Fruit fly (Drosophila melanogaster) whole organism, embryonic: ENCODE measurements around the gene Pdfr.
A peak's percentile ranks its signal among the peaks of the same experiment; 100 is the strongest.

ENCODE experiments used
- CG1024 ChIP-seq: fragments of 200-800 bp; sonication (Bioruptor generic); IDR thresholded peaks from 2 replicates; pipeline ENCODE4 v1.3.6; 2022; ENCODE audit warnings: missing biosample characterization, missing genetic modification characterization
- CG12299 ChIP-seq: fragments of 200-800 bp; sonication (Bioruptor generic); optimal IDR thresholded peaks from 2 replicates; lab custom pipeline; 2018; ENCODE audit warnings: missing biosample characterization, mild to moderate bottlenecking, missing genetic modification characterization
- CG1602 ChIP-seq: fragments of 200-800 bp; sonication (Bioruptor generic); optimal IDR thresholded peaks from 3 replicates; lab custom pipeline; 2016; ENCODE audit warnings: missing biosample characterization, missing genetic modification characterization
- CG1603 ChIP-seq: fragments of 200-800 bp; sonication (Bioruptor generic); optimal IDR thresholded peaks from 2 replicates; lab custom pipeline; 2019; ENCODE audit warnings: missing biosample characterization, mild to moderate bottlenecking, missing genetic modification characterization, moderate library complexity
- CG17802 ChIP-seq: fragments of 200-800 bp; sonication (Bioruptor generic); optimal IDR thresholded peaks from 2 replicates; lab custom pipeline; 2018; ENCODE audit warnings: missing biosample characterization, mild to moderate bottlenecking, missing genetic modification characterization, moderate library complexity
- CG1832 ChIP-seq: fragments of 200-800 bp; sonication (Bioruptor generic); optimal IDR thresholded peaks from 2 replicates; lab custom pipeline; 2017; ENCODE audit warnings: missing biosample characterization, mild to moderate bottlenecking, missing genetic modification characterization, inconsistent platforms
- CG2120 ChIP-seq: fragments of 200-800 bp; sonication (Bioruptor generic); optimal IDR thresholded peaks from 3 replicates; lab custom pipeline; 2016; ENCODE audit warnings: missing biosample characterization, missing genetic modification characterization
- CG2202 ChIP-seq: fragments of 200-800 bp; sonication (Bioruptor generic); optimal IDR thresholded peaks from 2 replicates; lab custom pipeline; 2018; ENCODE audit warnings: missing biosample characterization, mild to moderate bottlenecking, missing genetic modification characterization
- CG3281 ChIP-seq: fragments of 200-800 bp; sonication (Bioruptor generic); optimal IDR thresholded peaks from 3 replicates; lab custom pipeline; 2017; ENCODE audit warnings: missing biosample characterization, mild to moderate bottlenecking, missing genetic modification characterization
- CG3726 ChIP-seq: fragments of 200-800 bp; sonication (Bioruptor generic); IDR thresholded peaks from 3 replicates; pipeline ENCODE4, ENCODE4 v1.3.6; 2022; ENCODE audit warnings: missing biosample characterization, missing genetic modification characterization
- CG3847 ChIP-seq: fragments of 200-800 bp; sonication (Bioruptor generic); IDR thresholded peaks from 2 replicates; pipeline ENCODE4 v1.3.6; 2022; ENCODE audit warnings: missing biosample characterization, missing genetic modification characterization
- CG4617 ChIP-seq: fragments of 200-800 bp; sonication (Bioruptor generic); optimal IDR thresholded peaks from 3 replicates; lab custom pipeline; 2016; ENCODE audit warnings: missing biosample characterization, missing genetic modification characterization, borderline replicate concordance
- CG5180 ChIP-seq: fragments of 200-800 bp; sonication (Bioruptor generic); optimal IDR thresholded peaks from 3 replicates; lab custom pipeline; 2017; ENCODE audit warnings: missing biosample characterization, missing genetic modification characterization, mild to moderate bottlenecking, moderate library complexity, missing genetic modification reagents
- CG6272 ChIP-seq: fragments of 200-800 bp; sonication (Bioruptor generic); IDR thresholded peaks from 2 replicates; pipeline ENCODE4 v1.3.6; 2022; ENCODE audit warnings: missing biosample characterization, missing genetic modification characterization
- CG7839 ChIP-seq: fragments of 200-800 bp; sonication (Bioruptor generic); optimal IDR thresholded peaks from 3 replicates; lab custom pipeline; 2018; ENCODE audit warnings: missing biosample characterization, mild to moderate bottlenecking, missing genetic modification characterization, moderate library complexity
- CG8281 ChIP-seq: fragments of 200-800 bp; sonication (Bioruptor generic); optimal IDR thresholded peaks from 2 replicates; lab custom pipeline; 2018; ENCODE audit warnings: missing biosample characterization, mild to moderate bottlenecking, missing genetic modification characterization, moderate library complexity
- CG8765 ChIP-seq: fragments of 200-800 bp; sonication (Bioruptor generic); IDR thresholded peaks from 2 replicates; pipeline ENCODE4 v1.3.6; 2022; ENCODE audit warnings: missing biosample characterization, missing genetic modification characterization
- D ChIP-seq, 2 experiments: fragments of 200-800 bp in 1 of 2; fragments of >200 bp in 1 of 2; sonication (Bioruptor generic) in 1 of 2; optimal IDR thresholded peaks; 2 replicates in 1 of 2; 3 replicates in 1 of 2; lab custom pipeline; 2017; ENCODE audit warnings: mild to moderate bottlenecking in 1 of 2, missing biosample characterization in 1 of 2, missing genetic modification characterization in 1 of 2, missing genetic modification reagents in 1 of 2
- Deaf1 ChIP-seq: fragments of 200-800 bp; optimal IDR thresholded peaks from 3 replicates; lab custom pipeline; 2019; ENCODE audit warnings: missing biosample characterization, mild to moderate bottlenecking, missing genetic modification characterization, moderate library complexity
- Dip2 ChIP-seq: fragments of 200-800 bp; sonication (Bioruptor generic); IDR thresholded peaks from 2 replicates; pipeline ENCODE4 v1.3.6; 2022; ENCODE audit warnings: missing biosample characterization, missing genetic modification characterization
- Dp ChIP-seq: fragments of 200-800 bp; sonication (Bioruptor generic); optimal IDR thresholded peaks from 2 replicates; lab custom pipeline; 2018; ENCODE audit warnings: missing biosample characterization, mild to moderate bottlenecking, missing genetic modification characterization, moderate library complexity
- Ets97D ChIP-seq: fragments of 200-800 bp; sonication (Bioruptor generic); optimal IDR thresholded peaks from 3 replicates; lab custom pipeline; 2016; ENCODE audit warnings: missing biosample characterization, missing genetic modification characterization
- H2.0 ChIP-seq: fragments of 200-800 bp; sonication (Bioruptor generic); IDR thresholded peaks from 2 replicates; pipeline ENCODE4 v1.3.6; 2022; ENCODE audit warnings: missing biosample characterization, missing genetic modification characterization
- Hr3 ChIP-seq: fragments of 200-800 bp; sonication (Bioruptor generic); optimal IDR thresholded peaks from 3 replicates; lab custom pipeline; 2016; ENCODE audit warnings: missing biosample characterization, missing genetic modification characterization
- Max ChIP-seq: fragments of 200-800 bp; sonication (Bioruptor generic); optimal IDR thresholded peaks from 2 replicates; lab custom pipeline; 2016; ENCODE audit warnings: missing biosample characterization, mild to moderate bottlenecking, missing genetic modification characterization
- Mes4 ChIP-seq: fragments of 200-800 bp; sonication (Bioruptor generic); optimal IDR thresholded peaks from 2 replicates; lab custom pipeline; 2016; ENCODE audit warnings: missing biosample characterization, missing genetic modification characterization
- Oli ChIP-seq: fragments of 200-800 bp; sonication (Bioruptor generic); optimal IDR thresholded peaks from 2 replicates; lab custom pipeline; 2018; ENCODE audit warnings: missing biosample characterization, mild to moderate bottlenecking, missing genetic modification characterization, moderate library complexity
- Poxn ChIP-seq: fragments of 200-800 bp; sonication (Bioruptor generic); IDR thresholded peaks from 2 replicates; pipeline ENCODE4 v1.3.6; 2022; ENCODE audit warnings: missing biosample characterization, missing genetic modification characterization
- Ptx1 ChIP-seq: fragments of 200-800 bp; sonication (Bioruptor generic); IDR thresholded peaks from 2 replicates; pipeline ENCODE4 v1.3.6; 2022; ENCODE audit warnings: missing biosample characterization, missing genetic modification characterization
- Ravus ChIP-seq: fragments of 200-800 bp; sonication (Bioruptor generic); IDR thresholded peaks from 2 replicates; pipeline ENCODE4 v1.3.6; 2022; ENCODE audit warnings: missing biosample characterization, missing genetic modification characterization
- Side ChIP-seq: fragments of 200-800 bp; sonication (Bioruptor generic); optimal IDR thresholded peaks from 2 replicates; lab custom pipeline; 2016; ENCODE audit warnings: missing biosample characterization, missing genetic modification characterization
- abd-A ChIP-seq: fragments of 200-800 bp; sonication (Bioruptor generic); optimal IDR thresholded peaks from 3 replicates; lab custom pipeline; 2019; ENCODE audit warnings: missing biosample characterization, mild to moderate bottlenecking, missing genetic modification characterization, moderate library complexity
- amos ChIP-seq: fragments of 200-800 bp; sonication (Bioruptor generic); IDR thresholded peaks from 2 replicates; pipeline ENCODE4 v1.3.6; 2022; ENCODE audit warnings: missing biosample characterization, missing genetic modification characterization; ENCODE audit not compliant: partially characterized antibody
- bigmax ChIP-seq: fragments of 200-800 bp; sonication (Bioruptor generic); optimal IDR thresholded peaks from 2 replicates; lab custom pipeline; 2018; ENCODE audit warnings: missing biosample characterization, mild to moderate bottlenecking, missing genetic modification characterization
- cato ChIP-seq: fragments of 200-800 bp; sonication (Bioruptor generic); optimal IDR thresholded peaks from 2 replicates; lab custom pipeline; 2016; ENCODE audit warnings: missing biosample characterization, missing genetic modification characterization, borderline replicate concordance
- chinmo ChIP-seq: fragments of 200-800 bp; sonication (Bioruptor generic); IDR thresholded peaks from 4 replicates; pipeline ENCODE4 v1.3.6; 2022; ENCODE audit warnings: missing biosample characterization, missing genetic modification characterization; ENCODE audit not compliant: partially characterized antibody
- exex ChIP-seq: fragments of 200-800 bp; sonication (Bioruptor generic); optimal IDR thresholded peaks from 4 replicates; lab custom pipeline; 2018; ENCODE audit warnings: missing biosample characterization, mild to moderate bottlenecking, missing genetic modification characterization, moderate library complexity
- grau ChIP-seq: fragments of 200-800 bp; optimal IDR thresholded peaks from 3 replicates; lab custom pipeline; 2019; ENCODE audit warnings: missing biosample characterization, mild to moderate bottlenecking, missing genetic modification characterization, moderate library complexity
- hb ChIP-seq: fragments of 200-800 bp; sonication (Bioruptor generic); IDR thresholded peaks from 3 replicates; pipeline ENCODE4 v1.3.6; 2022; ENCODE audit warnings: missing biosample characterization, missing genetic modification characterization; ENCODE audit not compliant: partially characterized antibody
- knrl ChIP-seq: fragments of 200-800 bp; sonication (Bioruptor generic); IDR thresholded peaks from 3 replicates; pipeline ENCODE4 v1.3.6; 2022; ENCODE audit warnings: missing biosample characterization, missing genetic modification characterization; ENCODE audit not compliant: partially characterized antibody
- lilli ChIP-seq: fragments of 200-800 bp; sonication (Bioruptor generic); optimal IDR thresholded peaks from 3 replicates; lab custom pipeline; 2016; ENCODE audit warnings: missing biosample characterization, missing genetic modification characterization
- lov ChIP-seq, 2 experiments: fragments of 200-800 bp in 1 of 2; fragments of >200 bp in 1 of 2; sonication (Bioruptor generic) in 1 of 2; IDR thresholded peaks in 1 of 2; optimal IDR thresholded peaks in 1 of 2; 2 replicates in 1 of 2; 3 replicates in 1 of 2; pipeline versions ENCODE4 v1.3.6 to Lab custom; 2017 to 2022; ENCODE audit warnings: missing biosample characterization in 1 of 2, missing genetic modification characterization in 1 of 2
- pnt ChIP-seq: fragments of 200-800 bp; sonication (Bioruptor generic); optimal IDR thresholded peaks from 3 replicates; lab custom pipeline; 2016; ENCODE audit warnings: missing biosample characterization, missing genetic modification characterization
- pzg ChIP-seq: fragments of 200-800 bp; sonication (Bioruptor generic); optimal IDR thresholded peaks from 3 replicates; lab custom pipeline; 2018; ENCODE audit warnings: missing biosample characterization, mild to moderate bottlenecking, missing genetic modification characterization, moderate library complexity
- ranshi ChIP-seq: fragments of 200-800 bp; sonication (Bioruptor generic); IDR thresholded peaks from 2 replicates; pipeline ENCODE4 v1.3.6; 2022; ENCODE audit warnings: missing biosample characterization, missing genetic modification characterization
- run ChIP-seq: fragments of 200-800 bp; sonication (Bioruptor generic); optimal IDR thresholded peaks from 3 replicates; lab custom pipeline; 2018; ENCODE audit warnings: missing biosample characterization, mild to moderate bottlenecking, missing genetic modification characterization
- sob ChIP-seq: fragments of 200-800 bp; sonication (Bioruptor generic); IDR thresholded peaks from 2 replicates; pipeline ENCODE4 v1.3.6; 2022; ENCODE audit warnings: missing biosample characterization, missing genetic modification characterization
- stc ChIP-seq: fragments of 200-800 bp; sonication (Bioruptor generic); IDR thresholded peaks from 2 replicates; pipeline ENCODE4 v1.3.6; 2022; ENCODE audit warnings: missing biosample characterization, missing genetic modification characterization
- z ChIP-seq: fragments of 200-800 bp; sonication (Bioruptor generic); IDR thresholded peaks from 3 replicates; pipeline ENCODE4 v1.3.6; 2022; ENCODE audit warnings: missing biosample characterization, missing genetic modification characterization

Pdfr gene

DNA sequence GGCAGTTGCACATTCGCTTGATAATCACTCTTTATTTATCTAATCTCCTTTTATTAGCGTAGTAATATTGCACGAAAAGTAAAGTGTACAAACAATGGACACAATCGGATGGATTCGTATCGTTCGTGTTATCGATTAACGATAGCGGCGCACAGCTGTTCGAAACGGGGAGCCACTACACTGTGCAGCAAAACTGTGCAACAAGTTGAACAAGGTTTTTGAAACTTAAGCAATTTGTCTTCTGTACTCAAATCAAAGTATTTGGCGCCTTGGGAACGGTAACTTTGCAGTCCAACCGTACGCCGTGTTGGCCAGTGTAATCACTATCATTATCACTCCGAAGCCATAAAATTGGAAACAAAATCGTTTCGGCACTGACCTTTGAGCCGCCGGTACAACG is 67.6 kb downstream of the Pdfr start, which contains the start of the genes Tsp3A and Seipin (continued):
- TF ChIP-seq pzg (GFP tag; lab: Kevin White, UChicago) (peak; percentile 48), Ptx1 (peak; percentile 87), Ravus (GFP tag; lab: Robert Waterston, UW) (peak; percentile 41), Poxn (peak; percentile 41; the same call in 1 of the 2 replicates), CG7839 (tag; lab: Kevin White, UChicago) (no peak), sob (GFP tag; lab: Robert Waterston, UW) (peak; percentile 89), CG3281 (peak; percentile 89), CG3847 (GFP tag; lab: Robert Waterston, UW) (peak; percentile 78), CG12299 (tag; lab: Kevin White, UChicago) (peak; percentile 79), stc (GFP tag; lab: Robert Waterston, UW) (peak; percentile 93), CG1024 (GFP tag; lab: Robert Waterston, UW) (peak; percentile 77), CG8765 (peak; percentile 66; the same call in 1 of the 2 replicates), Hr3 (peak; percentile 27), amos (GFP tag; lab: Robert Waterston, UW) (peak; percentile 29; the same call in 1 of the 2 replicates), CG17802 (tag; lab: Kevin White, UChicago) (peak; percentile 54), Deaf1 (tag; lab: Kevin White, UChicago) (peak; percentile 70), hb (no peak; the same call in 2 of the 3 replicates), Side (GFP tag; lab: Kevin White, UChicago) (peak; percentile 77), abd-A (tag; lab: Kevin White, UChicago) (no peak), CG1603 (tag; lab: Kevin White, UChicago) (peak; percentile 90), Ets97D (peak; percentile 58), lov (optimal IDR thresholded peaks at IDR 0.05; lab: Kevin White, UChicago) (no peak), lov (GFP tag; IDR thresholded peaks at IDR 0.05; lab: Robert Waterston, UW) (peak; percentile 79; the same call in 1 of the 3 replicates), CG6272 (GFP tag; lab: Robert Waterston, UW) (peak; percentile 82), CG8281 (tag; lab: Kevin White, UChicago) (peak; percentile 53), Dp (GFP tag; lab: Kevin White, UChicago) (peak; percentile 28), knrl (no peak), Dip2 (no peak), CG1832 (GFP tag; lab: Kevin White, UChicago) (no peak), CG2120 (peak; percentile 94), pnt (GFP tag; lab: Kevin White, UChicago) (peak; percentile 57), Oli (tag; lab: Kevin White, UChicago) (peak; percentile 78), lilli (GFP tag; lab: Kevin White, UChicago) (peak; percentile 90), bigmax (no peak), exex (tag; lab: Kevin White, UChicago) (peak; percentile 95), CG4617 (GFP tag; lab: Kevin White, UChicago) (peak; percentile 73), Max (GFP tag; lab: Kevin White, UChicago) (peak; percentile 68), D (optimal IDR thresholded peaks at IDR 0.05; lab: Kevin White, UChicago) (no peak), D (GFP tag; optimal IDR thresholded peaks at IDR 0.05; lab: Kevin White, UChicago) (peak; percentile 66), Mes4 (GFP tag; lab: Kevin White, UChicago) (peak; percentile 74), chinmo (GFP tag; lab: Robert Waterston, UW) (peak; percentile 75; the same call in 2 of the 4 replicates), z (GFP tag; lab: Robert Waterston, UW) (peak; percentile 70; the same call in 2 of the 3 replicates), cato (GFP tag; lab: Kevin White, UChicago) (peak; percentile 56), CG3726 (GFP tag; lab: Robert Waterston, UW) (peak; percentile 74; the same call in 2 of the 3 replicates), run (peak; percentile 47), ranshi (peak; percentile 87), CG5180 (GFP tag; lab: Kevin White, UChicago) (no peak), CG2202 (tag; lab: Kevin White, UChicago) (peak; percentile 0), grau (tag; lab: Kevin White, UChicago) (peak; percentile 83), H2.0 (peak; percentile 86), CG1602 (GFP tag; lab: Kevin White, UChicago) (peak; percentile 65)
